Fruit fly (Drosophila melanogaster): Measurements from ENCODE around the gene Ir7b.
A peak's percentile ranks its signal among the peaks of the same experiment; 100 is the strongest.

Gene Ir7b

dm6 chrX:7909482-7909881, 42.7 kb upstream of the Ir7b start (continued):
- no peak for TF ChIP-seq wor (GFP tag; IDR thresholded peaks at IDR 0.05)
- TF ChIP-seq Gsc (GFP tag; IDR thresholded peaks at IDR 0.05): no peak
- peak; percentile 60; the same call in 2 of the 3 replicates for TF ChIP-seq row (GFP tag; IDR thresholded peaks at IDR 0.05)
- peak; percentile 32 for TF ChIP-seq CG15514 (GFP tag; optimal IDR thresholded peaks at IDR 0.05)
- peak; percentile 42; the same call in 1 of the 2 replicates for TF ChIP-seq Ptx1 (GFP tag; IDR thresholded peaks at IDR 0.05)
- no peak for TF ChIP-seq kah (GFP tag; optimal IDR thresholded peaks at IDR 0.05)
- no peak for TF ChIP-seq TFAM (GFP tag; optimal IDR thresholded peaks at IDR 0.05)
- TF ChIP-seq exex (tag; optimal IDR thresholded peaks at IDR 0.05): no peak
- TF ChIP-seq knrl (GFP tag; IDR thresholded peaks at IDR 0.05; ENCODE audit: partially characterized antibody): no peak
- no peak for TF ChIP-seq CG1602 (GFP tag; optimal IDR thresholded peaks at IDR 0.05)
- peak; percentile 5 for TF ChIP-seq CG17385 (GFP tag; optimal IDR thresholded peaks at IDR 0.05)
- TF ChIP-seq Dll (GFP tag; IDR thresholded peaks at IDR 0.05; ENCODE audit: partially characterized antibody): no peak
- TF ChIP-seq Dfd (GFP tag; optimal IDR thresholded peaks at IDR 0.05): no peak
- peak; percentile 49 for TF ChIP-seq CG2120 (GFP tag; optimal IDR thresholded peaks at IDR 0.05)
- TF ChIP-seq CoRest (tag; optimal IDR thresholded peaks at IDR 0.05): peak; percentile 29
- peak; percentile 20 for TF ChIP-seq CG7786 (GFP tag; optimal IDR thresholded peaks at IDR 0.05)
- no peak for TF ChIP-seq Sox102F (GFP tag; optimal IDR thresholded peaks at IDR 0.05)
- peak; percentile 24 for TF ChIP-seq CG12659 (GFP tag; optimal IDR thresholded peaks at IDR 0.05)
- no peak for TF ChIP-seq trh (GFP tag; optimal IDR thresholded peaks at IDR 0.05)
- TF ChIP-seq CG7745 (tag; optimal IDR thresholded peaks at IDR 0.05): no peak
- TF ChIP-seq HmgZ (tag; optimal IDR thresholded peaks at IDR 0.05): peak; percentile 10
- TF ChIP-seq crol (GFP tag; IDR thresholded peaks at IDR 0.05): no peak
- TF ChIP-seq chm (GFP tag; IDR thresholded peaks at IDR 0.05): 0 out of 2 replicates have a peak, but pooled peaks have one; percentile 51
- TF ChIP-seq CG6765 (GFP tag; optimal IDR thresholded peaks at IDR 0.05): no peak
- no peak for TF ChIP-seq tll (GFP tag; optimal IDR thresholded peaks at IDR 0.05)
- no peak for TF ChIP-seq Dp (GFP tag; optimal IDR thresholded peaks at IDR 0.05)
- no peak for TF ChIP-seq CG13123 (GFP tag; optimal IDR thresholded peaks at IDR 0.05)
- no peak for TF ChIP-seq CG1647 (GFP tag; optimal IDR thresholded peaks at IDR 0.05)
- TF ChIP-seq tap (tag; optimal IDR thresholded peaks at IDR 0.05): peak; percentile 7
- peak; percentile 24; the same call in 1 of the 2 replicates for TF ChIP-seq vvl (GFP tag; IDR thresholded peaks at IDR 0.05)
- no peak for TF ChIP-seq CG8089 (GFP tag; optimal IDR thresholded peaks at IDR 0.05)
- TF ChIP-seq tio (GFP tag; optimal IDR thresholded peaks at IDR 0.05): no peak
- TF ChIP-seq CG4820 (GFP tag; optimal IDR thresholded peaks at IDR 0.05): peak; percentile 5
- no peak for TF ChIP-seq E2f2 (GFP tag; IDR thresholded peaks at IDR 0.05)
- peak; percentile 15 for TF ChIP-seq D19A (tag; optimal IDR thresholded peaks at IDR 0.05)
- peak in 1 of 2 experiments; percentile 9 for TF ChIP-seq Pdp1 (GFP tag; optimal IDR thresholded peaks at IDR 0.05)
- TF ChIP-seq gcm (GFP tag; optimal IDR thresholded peaks at IDR 0.05): no peak
- peak; percentile 65 for TF ChIP-seq CG14441 (GFP tag; IDR thresholded peaks at IDR 0.05)
- peak; percentile 74 for TF ChIP-seq sens (GFP tag)
- TF ChIP-seq gem (tag; optimal IDR thresholded peaks at IDR 0.05): peak; percentile 62
- no peak for TF ChIP-seq CG8478 (optimal IDR thresholded peaks at IDR 0.05)
- TF ChIP-seq crc (GFP tag; optimal IDR thresholded peaks at IDR 0.05): no peak
- peak; percentile 20 for TF ChIP-seq CG7556 (GFP tag; optimal IDR thresholded peaks at IDR 0.05)
- TF ChIP-seq hkb (optimal IDR thresholded peaks at IDR 0.05): no peak
- TF ChIP-seq hkb (GFP tag; IDR thresholded peaks at IDR 0.05): 0 out of 2 replicates have a peak, but pooled peaks have one; percentile 36
- no peak for TF ChIP-seq kay (GFP tag; optimal IDR thresholded peaks at IDR 0.05)
- 0 out of 2 replicates have a peak, but pooled peaks have one; percentile 23 for TF ChIP-seq sob (GFP tag; IDR thresholded peaks at IDR 0.05)
- TF ChIP-seq Dbx (GFP tag; IDR thresholded peaks at IDR 0.05): no peak
- peak; percentile 12 for TF ChIP-seq ind (GFP tag; optimal IDR thresholded peaks at IDR 0.05)
- no peak for TF ChIP-seq Hr3 (GFP tag; optimal IDR thresholded peaks at IDR 0.05)
- peak; percentile 3 for TF ChIP-seq Fer3 (tag; optimal IDR thresholded peaks at IDR 0.05)
- no peak for TF ChIP-seq CG1792 (GFP tag; optimal IDR thresholded peaks at IDR 0.05)

Measured in whole organism, embryonic.